Worm (Caenorhabditis elegans) whole organism, L4 larva: ENCODE measurements around the gene str-57.

Source experiments
- aly-2 ChIP-seq: sonication (generic microtip); optimal IDR thresholded peaks from 2 replicates; lab custom pipeline; 2018; ENCODE audit warnings: missing biosample characterization, missing genetic modification characterization
- attf-4 ChIP-seq: sonication (generic microtip); optimal IDR thresholded peaks from 3 replicates; lab custom pipeline; 2017; ENCODE audit warnings: missing biosample characterization, missing genetic modification characterization
- ces-1 ChIP-seq: fragments of 150-350 bp; sonication (generic microtip); optimal IDR thresholded peaks from 4 replicates; lab custom pipeline; 2014; ENCODE audit warnings: missing biosample characterization, missing genetic modification reagents, missing genetic modification characterization
- daf-12 ChIP-seq: fragments of 150-350 bp; optimal IDR thresholded peaks from 2 replicates; lab custom pipeline; 2014; ENCODE audit warnings: missing biosample characterization, missing genetic modification reagents, missing genetic modification characterization
- daf-19 ChIP-seq: fragments of 200-800 bp; sonication (Bioruptor generic); conservative IDR thresholded peaks from 2 replicates; pipeline ENCODE4 v1.3.6; 2022; ENCODE audit warnings: missing genetic modification characterization, missing compliant biosample characterization
- nhr-237 ChIP-seq: sonication (generic microtip); optimal IDR thresholded peaks from 2 replicates; lab custom pipeline; 2017; ENCODE audit warnings: missing biosample characterization, missing genetic modification characterization
- zag-1 ChIP-seq: fragments of 150-350 bp; optimal IDR thresholded peaks from 2 replicates; lab custom pipeline; 2014; ENCODE audit warnings: missing biosample characterization, missing genetic modification characterization
- ztf-11 ChIP-seq: fragments of 150-350 bp; optimal IDR thresholded peaks from 2 replicates; lab custom pipeline; 2014; ENCODE audit warnings: missing biosample characterization, missing genetic modification characterization

DNA sequence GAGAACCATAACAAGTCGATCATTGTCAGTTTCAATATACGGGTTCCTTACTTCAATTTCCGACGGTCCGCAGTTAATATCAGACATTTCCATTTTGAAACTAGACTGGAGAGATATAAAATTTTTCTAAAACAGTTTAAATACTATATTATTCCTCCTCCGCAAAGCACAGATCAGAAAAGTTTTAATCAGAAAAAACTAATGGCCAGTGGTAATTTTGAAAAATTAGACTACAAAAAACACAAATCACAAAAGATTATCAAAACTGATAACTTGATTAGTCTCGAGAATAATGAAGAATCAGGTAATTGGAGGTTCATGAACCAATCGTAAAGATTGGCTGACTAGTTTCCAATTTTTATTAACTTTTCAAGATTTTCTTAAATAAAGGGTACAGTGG lies 15.5 kb downstream of the str-57 start, which contains the start of gene T06C12.9:
- TF ChIP-seq attf-4 (no peak), daf-12 (no peak), zag-1 (tag; lab: Kevin White, UChicago) (no peak), ztf-11 (no peak), ces-1 (GFP tag; lab: Kevin White, UChicago) (no peak), nhr-237 (tag; lab: Kevin White, UChicago) (no peak), aly-2 (no peak), daf-19 (GFP tag; lab: Robert Waterston, UW) (no peak)
